Worm (Caenorhabditis elegans) whole organism, late embryonic: ENCODE results near the gene F21C10.18.

Experiments
- ama-1 ChIP-seq: fragments of 150-350 bp; optimal IDR thresholded peaks from 2 replicates; lab custom pipeline; 2014
- ceh-24 ChIP-seq: sonication (generic microtip); optimal IDR thresholded peaks from 2 replicates; lab custom pipeline; 2016; ENCODE audit warnings: mild to moderate bottlenecking, missing genetic modification characterization, missing compliant biosample characterization
- ceh-30 ChIP-seq: fragments of 150-350 bp; optimal IDR thresholded peaks from 2 replicates; lab custom pipeline; 2014; ENCODE audit warnings: missing biosample characterization, missing genetic modification characterization
- ceh-31 ChIP-seq: sonication (generic microtip); optimal IDR thresholded peaks from 2 replicates; lab custom pipeline; 2016; ENCODE audit warnings: missing genetic modification characterization, missing compliant biosample characterization
- hlh-13 ChIP-seq: fragments of 200-800 bp; sonication (Bioruptor generic); optimal IDR thresholded peaks from 2 replicates; lab custom pipeline; 2018; ENCODE audit warnings: mild to moderate bottlenecking, missing genetic modification characterization, missing compliant biosample characterization
- mec-3 ChIP-seq: sonication (generic microtip); optimal IDR thresholded peaks from 2 replicates; lab custom pipeline; 2016; ENCODE audit warnings: borderline replicate concordance, missing genetic modification characterization, missing compliant biosample characterization
- nfya-1 ChIP-seq: sonication (generic microtip); optimal IDR thresholded peaks from 2 replicates; lab custom pipeline; 2017; ENCODE audit warnings: missing genetic modification characterization, mild to moderate bottlenecking, missing compliant biosample characterization, antibody characterized with exemption, moderate library complexity
- pha-4 ChIP-seq: fragments of 150-350 bp; optimal IDR thresholded peaks from 2 replicates; lab custom pipeline; 2018; ENCODE audit warnings: missing biosample characterization, missing genetic modification reagents, missing genetic modification characterization
- pqm-1 ChIP-seq: sonication (generic microtip); optimal IDR thresholded peaks from 2 replicates; lab custom pipeline; 2016; ENCODE audit warnings: missing genetic modification characterization, missing compliant biosample characterization
- unc-55 ChIP-seq: sonication (generic microtip); optimal IDR thresholded peaks from 2 replicates; lab custom pipeline; 2017; ENCODE audit warnings: missing biosample characterization, missing genetic modification reagents, missing genetic modification characterization

ce11 chrV:9078815-9079525 is 29.3 kb upstream of the F21C10.18 start:
- TF ChIP-seq mec-3 (tag; lab: Kevin White, UChicago) (no peak), ceh-31 (tag; lab: Kevin White, UChicago) (no peak), nfya-1 (tag; lab: Kevin White, UChicago) (no peak), ceh-24 (tag; lab: Kevin White, UChicago) (no peak), hlh-13 (no peak), ama-1 (lab: Kevin White, UChicago) (no peak), pqm-1 (tag; lab: Kevin White, UChicago) (no peak), ceh-30 (tag; lab: Kevin White, UChicago) (no peak), unc-55 (GFP tag; lab: Kevin White, UChicago) (no peak), pha-4 (tag; lab: Kevin White, UChicago) (no peak)
